Fruit fly (Drosophila melanogaster): ENCODE results near the gene CG32266.

- TF ChIP-seq CG5204 (GFP tag; optimal IDR thresholded peaks at IDR 0.05) (no peak), Mnt (GFP tag; optimal IDR thresholded peaks at IDR 0.05) (no peak), toe (GFP tag; optimal IDR thresholded peaks at IDR 0.05) (no peak), bab1 (GFP tag; optimal IDR thresholded peaks at IDR 0.05) (no peak), cnc (optimal IDR thresholded peaks at IDR 0.05) (no peak), CG7045 (GFP tag; optimal IDR thresholded peaks at IDR 0.05) (no peak), cic (GFP tag; optimal IDR thresholded peaks at IDR 0.05) (no peak), Hr96 (GFP tag; optimal IDR thresholded peaks at IDR 0.05) (no peak), kay (GFP tag; ENCODE audit: borderline replicate concordance) (no peak), ovo (GFP tag; optimal IDR thresholded peaks at IDR 0.05) (no peak), tj (GFP tag; optimal IDR thresholded peaks at IDR 0.05) (no peak)
These were observed 35.5 kb upstream of the CG32266 start, which contains the start of gene ppk27 for dm6 chr3L:3755101-3755500.
